Fruit fly (Drosophila melanogaster) whole organism, embryonic: Measurements from ENCODE around the gene Tsp5D.

Experiments used
- Hr78 ChIP-seq, 2 experiments: fragments of 200-800 bp in 1 of 2; fragments of >200 bp in 1 of 2; sonication (Bioruptor generic) in 1 of 2; optimal IDR thresholded peaks; 2 replicates each; lab custom pipeline; 2017 to 2019; ENCODE audit warnings: missing biosample characterization in 2 of 2, missing genetic modification characterization in 2 of 2, mild to moderate bottlenecking in 1 of 2, moderate library complexity in 1 of 2
- crp ChIP-seq, 2 experiments: fragments of 200-800 bp; sonication (Bioruptor generic); optimal IDR thresholded peaks; 2 replicates in 1 of 2; 3 replicates in 1 of 2; lab custom pipeline; 2017; ENCODE audit warnings: missing biosample characterization in 2 of 2, missing genetic modification characterization in 2 of 2, mild to moderate bottlenecking in 1 of 2, moderate library complexity in 1 of 2
- dmrt11E ChIP-seq: fragments of 200-800 bp; sonication (Bioruptor generic); optimal IDR thresholded peaks from 3 replicates; lab custom pipeline; 2018; ENCODE audit warnings: missing biosample characterization, mild to moderate bottlenecking, missing genetic modification characterization, moderate library complexity

dm6 chrX:6081296-6081695, 6.6 kb upstream of the Tsp5D start, which contains the start of gene CG4660:
- TF ChIP-seq dmrt11E (tag; lab: Kevin White, UChicago): no peak
- no peak for TF ChIP-seq crp (GFP tag; optimal IDR thresholded peaks at IDR 0.05; lab: Kevin White, UChicago)
- no peak for TF ChIP-seq Hr78 (GFP tag; optimal IDR thresholded peaks at IDR 0.05; lab: Kevin White, UChicago)
